Fruit fly (Drosophila melanogaster) whole organism, prepupa: ENCODE results near the gene CG2889.
A peak's percentile ranks its signal among the peaks of the same experiment; 100 is the strongest.

Experiments used
- CG10631 ChIP-seq: fragments of 200-800 bp; sonication (Bioruptor generic); optimal IDR thresholded peaks from 2 replicates; lab custom pipeline; 2016; ENCODE audit warnings: missing biosample characterization, missing genetic modification characterization
- CG10669 ChIP-seq: fragments of 200-800 bp; sonication (Bioruptor generic); optimal IDR thresholded peaks from 3 replicates; lab custom pipeline; 2018; ENCODE audit warnings: missing biosample characterization, mild to moderate bottlenecking, missing genetic modification characterization, moderate library complexity
- CG11762 ChIP-seq: fragments of 200-800 bp; sonication (Bioruptor generic); optimal IDR thresholded peaks from 3 replicates; lab custom pipeline; 2016; ENCODE audit warnings: missing biosample characterization, missing genetic modification characterization; ENCODE audit not compliant: insufficient read depth
- CG11902 ChIP-seq: fragments of 200-800 bp; sonication (Bioruptor generic); optimal IDR thresholded peaks from 3 replicates; lab custom pipeline; 2016; ENCODE audit warnings: missing biosample characterization, missing genetic modification characterization
- CG1621 ChIP-seq: fragments of 200-800 bp; sonication (Bioruptor generic); optimal IDR thresholded peaks from 3 replicates; lab custom pipeline; 2018; ENCODE audit warnings: missing biosample characterization, mild to moderate bottlenecking, missing genetic modification characterization
- CG3032 ChIP-seq: fragments of 200-800 bp; optimal IDR thresholded peaks from 2 replicates; lab custom pipeline; 2019; ENCODE audit warnings: missing biosample characterization, mild to moderate bottlenecking, missing genetic modification characterization, moderate library complexity
- CG31627 ChIP-seq: fragments of 200-800 bp; sonication (Bioruptor generic); optimal IDR thresholded peaks from 3 replicates; lab custom pipeline; 2016; ENCODE audit warnings: missing biosample characterization, missing genetic modification characterization
- CG3919 ChIP-seq: fragments of 200-800 bp; sonication (Bioruptor generic); optimal IDR thresholded peaks from 3 replicates; lab custom pipeline; 2016; ENCODE audit warnings: missing biosample characterization, missing genetic modification characterization
- CG4318 ChIP-seq: fragments of 200-800 bp; sonication (Bioruptor generic); optimal IDR thresholded peaks from 3 replicates; lab custom pipeline; 2017; ENCODE audit warnings: missing biosample characterization, mild to moderate bottlenecking, missing genetic modification characterization
- CG6163 ChIP-seq: fragments of 200-800 bp; sonication (Bioruptor generic); IDR thresholded peaks from 3 replicates; pipeline ENCODE4 v1.3.6; 2022; ENCODE audit warnings: missing biosample characterization, missing genetic modification characterization
- CG6792 ChIP-seq: fragments of 200-800 bp; sonication (Bioruptor generic); optimal IDR thresholded peaks from 3 replicates; lab custom pipeline; 2016; ENCODE audit warnings: missing biosample characterization, missing genetic modification characterization
- CG6808 ChIP-seq: fragments of 200-800 bp; sonication (Bioruptor generic); optimal IDR thresholded peaks from 3 replicates; lab custom pipeline; 2017; ENCODE audit warnings: missing biosample characterization, missing genetic modification characterization, mild to moderate bottlenecking, moderate library complexity, missing genetic modification reagents
- CG6854 ChIP-seq: fragments of 200-800 bp; sonication (Bioruptor generic); optimal IDR thresholded peaks from 2 replicates; lab custom pipeline; 2017; ENCODE audit warnings: missing biosample characterization, mild to moderate bottlenecking, missing genetic modification characterization
- CG7368 ChIP-seq: fragments of 200-800 bp; sonication (Bioruptor generic); optimal IDR thresholded peaks from 3 replicates; lab custom pipeline; 2016; ENCODE audit warnings: missing biosample characterization, missing genetic modification characterization
- CG8119 ChIP-seq: fragments of 200-800 bp; sonication (Bioruptor generic); IDR thresholded peaks from 3 replicates; pipeline ENCODE4 v1.3.6; 2022; ENCODE audit warnings: missing biosample characterization, missing genetic modification characterization
- CG8319 ChIP-seq: fragments of 200-800 bp; sonication (Bioruptor generic); optimal IDR thresholded peaks from 3 replicates; lab custom pipeline; 2016; ENCODE audit warnings: missing biosample characterization, missing genetic modification characterization
- CG8632 ChIP-seq: fragments of 200-800 bp; sonication (Bioruptor generic); optimal IDR thresholded peaks from 3 replicates; lab custom pipeline; 2016; ENCODE audit warnings: missing biosample characterization, missing genetic modification characterization
- CG9139 ChIP-seq: fragments of 200-800 bp; sonication (Bioruptor generic); optimal IDR thresholded peaks from 3 replicates; lab custom pipeline; 2017; ENCODE audit warnings: missing biosample characterization, mild to moderate bottlenecking, missing genetic modification characterization
- Eip75B ChIP-seq: fragments of 200-800 bp; sonication (Bioruptor generic); optimal IDR thresholded peaks from 3 replicates; lab custom pipeline; 2016; ENCODE audit warnings: missing biosample characterization, missing genetic modification characterization
- Eip78C ChIP-seq: fragments of 200-800 bp; sonication (Bioruptor generic); peaks from one replicate; lab custom pipeline; 2016; ENCODE audit warnings: missing biosample characterization, missing genetic modification characterization
- Ets21C ChIP-seq: fragments of 200-800 bp; sonication (Bioruptor generic); optimal IDR thresholded peaks from 3 replicates; lab custom pipeline; 2016; ENCODE audit warnings: missing biosample characterization, missing genetic modification characterization
- Ets96B ChIP-seq: fragments of 200-800 bp; optimal IDR thresholded peaks from 2 replicates; lab custom pipeline; 2019; ENCODE audit warnings: missing biosample characterization, mild to moderate bottlenecking, missing genetic modification characterization, moderate library complexity
- Gug ChIP-seq: fragments of 200-800 bp; sonication (Bioruptor generic); IDR thresholded peaks from 2 replicates; pipeline ENCODE4 v1.3.6; 2022; ENCODE audit warnings: missing biosample characterization, missing genetic modification characterization
- Hr38 ChIP-seq: sonication (Bioruptor generic); optimal IDR thresholded peaks from 2 replicates; lab custom pipeline; 2016; ENCODE audit warnings: missing biosample characterization, missing genetic modification characterization
- Hr39 ChIP-seq: fragments of 200-800 bp; sonication (Bioruptor generic); optimal IDR thresholded peaks from 2 replicates; lab custom pipeline; 2016; ENCODE audit warnings: missing biosample characterization, missing genetic modification characterization
- Hr4 ChIP-seq: fragments of 200-800 bp; sonication (Bioruptor generic); optimal IDR thresholded peaks from 3 replicates; lab custom pipeline; 2016; ENCODE audit warnings: missing biosample characterization, missing genetic modification characterization
- Met ChIP-seq: fragments of 200-800 bp; sonication (Bioruptor generic); optimal IDR thresholded peaks from 3 replicates; lab custom pipeline; 2016; ENCODE audit warnings: missing biosample characterization, missing genetic modification characterization
- OdsH ChIP-seq: fragments of 200-800 bp; sonication (Bioruptor generic); optimal IDR thresholded peaks from 3 replicates; lab custom pipeline; 2016; ENCODE audit warnings: missing biosample characterization, missing genetic modification characterization
- Smox ChIP-seq: fragments of 200-800 bp; sonication (Bioruptor generic); optimal IDR thresholded peaks from 3 replicates; lab custom pipeline; 2016; ENCODE audit warnings: missing biosample characterization, missing genetic modification characterization
- Sox102F ChIP-seq: fragments of 200-800 bp; sonication (Bioruptor generic); optimal IDR thresholded peaks from 2 replicates; lab custom pipeline; 2016; ENCODE audit warnings: missing biosample characterization, mild to moderate bottlenecking, missing genetic modification characterization
- Sox14 ChIP-seq: fragments of 200-800 bp; sonication (Bioruptor generic); optimal IDR thresholded peaks from 3 replicates; lab custom pipeline; 2016; ENCODE audit warnings: missing biosample characterization, missing genetic modification characterization
- Sox15 ChIP-seq: fragments of 200-800 bp; sonication (Bioruptor generic); optimal IDR thresholded peaks from 3 replicates; lab custom pipeline; 2016; ENCODE audit warnings: missing biosample characterization, missing genetic modification characterization
- cyc ChIP-seq: fragments of 200-800 bp; sonication (Bioruptor generic); optimal IDR thresholded peaks from 3 replicates; lab custom pipeline; 2016; ENCODE audit warnings: missing biosample characterization, missing genetic modification characterization
- dsx ChIP-seq: fragments of 200-800 bp; optimal IDR thresholded peaks from 3 replicates; lab custom pipeline; 2019; ENCODE audit warnings: missing biosample characterization, mild to moderate bottlenecking, missing genetic modification characterization, moderate library complexity; ENCODE audit not compliant: poor library complexity, severe bottlenecking
- eg ChIP-seq: fragments of 200-800 bp; sonication (Bioruptor generic); IDR thresholded peaks from 3 replicates; pipeline ENCODE4 v1.3.6; 2022; ENCODE audit warnings: missing biosample characterization, missing genetic modification characterization
- esn ChIP-seq: fragments of 200-800 bp; sonication (Bioruptor generic); optimal IDR thresholded peaks from 2 replicates; lab custom pipeline; 2016; ENCODE audit warnings: missing biosample characterization, mild to moderate bottlenecking, missing genetic modification characterization, moderate library complexity
- fd59A ChIP-seq: fragments of 200-800 bp; sonication (Bioruptor generic); optimal IDR thresholded peaks from 2 replicates; lab custom pipeline; 2017; ENCODE audit warnings: missing biosample characterization, mild to moderate bottlenecking, missing genetic modification characterization, missing genetic modification reagents
- fkh ChIP-seq: fragments of 200-800 bp; sonication (Bioruptor generic); optimal IDR thresholded peaks from 3 replicates; lab custom pipeline; 2017; ENCODE audit warnings: missing biosample characterization, mild to moderate bottlenecking, missing genetic modification characterization, moderate library complexity
- lz ChIP-seq: fragments of 200-800 bp; sonication (Bioruptor generic); optimal IDR thresholded peaks from 3 replicates; lab custom pipeline; 2016; ENCODE audit warnings: missing biosample characterization, missing genetic modification characterization
- net ChIP-seq: fragments of 200-800 bp; sonication (Bioruptor generic); optimal IDR thresholded peaks from 3 replicates; lab custom pipeline; 2016; ENCODE audit warnings: missing biosample characterization, missing genetic modification characterization
- spab ChIP-seq: fragments of 200-800 bp; sonication (Bioruptor generic); optimal IDR thresholded peaks from 2 replicates; lab custom pipeline; 2017; ENCODE audit warnings: missing biosample characterization, mild to moderate bottlenecking, missing genetic modification characterization, missing genetic modification reagents
- svp ChIP-seq: fragments of 200-800 bp; sonication (Bioruptor generic); peaks from one replicate; lab custom pipeline; 2016; ENCODE audit warnings: missing biosample characterization, missing genetic modification characterization
- topi ChIP-seq: fragments of 200-800 bp; sonication (Bioruptor generic); optimal IDR thresholded peaks from 3 replicates; lab custom pipeline; 2016; ENCODE audit warnings: missing biosample characterization, missing genetic modification characterization
- vri ChIP-seq: fragments of 200-800 bp; sonication (Bioruptor generic); optimal IDR thresholded peaks from 3 replicates; lab custom pipeline; 2016; ENCODE audit warnings: missing biosample characterization, mild to moderate bottlenecking, missing genetic modification characterization

CG2889 gene

dm6 chrX:10496319-10496718 lies 22.6 kb downstream of the CG2889 start:
- TF ChIP-seq vri (GFP tag; lab: Kevin White, UChicago) (peak; percentile 56), Hr4 (GFP tag; lab: Kevin White, UChicago) (no peak), eg (no peak), Gug (no peak), svp (GFP tag; lab: Kevin White, UChicago) (peak; percentile 80), CG11762 (GFP tag; lab: Kevin White, UChicago) (no peak), topi (GFP tag; lab: Kevin White, UChicago) (no peak)

- no peak for TF ChIP-seq Gug
- no peak for TF ChIP-seq Hr4 (GFP tag; lab: Kevin White, UChicago)
- peak; percentile 17 for TF ChIP-seq CG3032 (tag; lab: Kevin White, UChicago)
- peak; percentile 25 for TF ChIP-seq Smox (GFP tag; lab: Kevin White, UChicago)
- peak; percentile 16 for TF ChIP-seq dsx (GFP tag; lab: Kevin White, UChicago)
- no peak for TF ChIP-seq CG11762 (GFP tag; lab: Kevin White, UChicago)
- peak; percentile 47 for TF ChIP-seq CG10669 (GFP tag; lab: Kevin White, UChicago)
- TF ChIP-seq Hr39 (GFP tag; lab: Kevin White, UChicago): peak; percentile 21
- peak; percentile 23 for TF ChIP-seq CG6808 (GFP tag; lab: Kevin White, UChicago)
- peak; percentile 24 for TF ChIP-seq Met (GFP tag; lab: Kevin White, UChicago)
- TF ChIP-seq topi (GFP tag; lab: Kevin White, UChicago): peak; percentile 49
- peak; percentile 8 for TF ChIP-seq CG3919 (GFP tag; lab: Kevin White, UChicago)
- peak; percentile 18 for TF ChIP-seq CG7368 (GFP tag; lab: Kevin White, UChicago)
- TF ChIP-seq fkh: no peak
- TF ChIP-seq Sox102F (GFP tag; lab: Kevin White, UChicago): peak; percentile 22
- peak; percentile 2 for TF ChIP-seq lz (GFP tag; lab: Kevin White, UChicago)
- TF ChIP-seq CG10631 (GFP tag; lab: Kevin White, UChicago): peak; percentile 31
- no peak for TF ChIP-seq spab (GFP tag; lab: Kevin White, UChicago)
- TF ChIP-seq Eip78C (GFP tag; lab: Kevin White, UChicago): peak; percentile 71
- no peak for TF ChIP-seq CG9139 (GFP tag; lab: Kevin White, UChicago)
- TF ChIP-seq Sox14 (GFP tag; lab: Kevin White, UChicago): no peak
- peak; percentile 13 for TF ChIP-seq CG6792 (GFP tag; lab: Kevin White, UChicago)
- peak; percentile 9 for TF ChIP-seq CG31627
- peak; percentile 3 for TF ChIP-seq OdsH (GFP tag; lab: Kevin White, UChicago)
- TF ChIP-seq Ets21C (GFP tag; lab: Kevin White, UChicago): peak; percentile 19
- peak; percentile 33 for TF ChIP-seq cyc
- peak; percentile 48 for TF ChIP-seq esn
- TF ChIP-seq Ets96B (tag; lab: Kevin White, UChicago): peak; percentile 33
Observed at dm6 chrX:10513611-10514010, 39.9 kb downstream of the CG2889 start.

dm6 chrX:10514850-10515249 lies 41.1 kb downstream of the CG2889 start:
- TF ChIP-seq esn (no peak), svp (GFP tag; lab: Kevin White, UChicago) (peak; percentile 98), CG11902 (GFP tag; lab: Kevin White, UChicago) (no peak), CG6792 (GFP tag; lab: Kevin White, UChicago) (no peak), CG8119 (no peak), CG8632 (no peak)
- TF ChIP-seq, all 60 proteins: peak for 1

dm6 chrX:10515323-10515853 lies 41.6 kb downstream of the CG2889 start:
- peak; percentile 42 for TF ChIP-seq topi (GFP tag; lab: Kevin White, UChicago)
- TF ChIP-seq Sox14 (GFP tag; lab: Kevin White, UChicago): peak; percentile 49
- TF ChIP-seq net (GFP tag; lab: Kevin White, UChicago): peak; percentile 35
- peak; percentile 42 for TF ChIP-seq CG9139 (GFP tag; lab: Kevin White, UChicago)
- TF ChIP-seq CG4318 (GFP tag; lab: Kevin White, UChicago): peak; percentile 29
- no peak for TF ChIP-seq Sox102F (GFP tag; lab: Kevin White, UChicago)
- TF ChIP-seq esn: peak; percentile 44
- no peak for TF ChIP-seq CG11762 (GFP tag; lab: Kevin White, UChicago)
- no peak for TF ChIP-seq CG8319 (GFP tag; lab: Kevin White, UChicago)
- TF ChIP-seq Smox (GFP tag; lab: Kevin White, UChicago): no peak
- TF ChIP-seq vri (GFP tag; lab: Kevin White, UChicago): no peak
- TF ChIP-seq Hr4 (GFP tag; lab: Kevin White, UChicago): peak; percentile 72
- TF ChIP-seq CG10631 (GFP tag; lab: Kevin White, UChicago): peak; percentile 53
- peak; percentile 65 for TF ChIP-seq dsx (GFP tag; lab: Kevin White, UChicago)
- TF ChIP-seq svp (GFP tag; lab: Kevin White, UChicago): no peak
- TF ChIP-seq Sox15 (GFP tag; lab: Kevin White, UChicago): peak; percentile 4
- peak; percentile 69 for TF ChIP-seq CG6163
- TF ChIP-seq Eip75B (GFP tag; lab: Kevin White, UChicago): peak; percentile 63
- TF ChIP-seq Hr38: no peak
- TF ChIP-seq fd59A: peak; percentile 47
- peak; percentile 36 for TF ChIP-seq CG1621 (tag; lab: Kevin White, UChicago)
- TF ChIP-seq Met (GFP tag; lab: Kevin White, UChicago): peak; percentile 38
- no peak for TF ChIP-seq CG6854
